Fruit fly (Drosophila melanogaster) whole organism, embryonic: ENCODE data around the gene CG44000.
A peak's percentile ranks its signal among the peaks of the same experiment; 100 is the strongest.

Experiments
- CG13624 ChIP-seq: fragments of 200-800 bp; sonication (Bioruptor generic); optimal IDR thresholded peaks from 2 replicates; lab custom pipeline; 2016; ENCODE audit warnings: missing biosample characterization, missing genetic modification characterization
- CG14710 ChIP-seq: fragments of 200-800 bp; sonication (Bioruptor generic); optimal IDR thresholded peaks from 3 replicates; lab custom pipeline; 2019; ENCODE audit warnings: missing biosample characterization, mild to moderate bottlenecking, missing genetic modification characterization, moderate library complexity
- CG1529 ChIP-seq: fragments of 200-800 bp; sonication (Bioruptor generic); optimal IDR thresholded peaks from 3 replicates; lab custom pipeline; 2018; ENCODE audit warnings: missing biosample characterization, missing genetic modification characterization
- CG15601 ChIP-seq: fragments of 200-800 bp; sonication (Bioruptor generic); optimal IDR thresholded peaks from 3 replicates; lab custom pipeline; 2019; ENCODE audit warnings: missing biosample characterization, mild to moderate bottlenecking, missing genetic modification characterization, moderate library complexity
- CG15696 ChIP-seq: fragments of 200-800 bp; sonication (Bioruptor generic); optimal IDR thresholded peaks from 2 replicates; lab custom pipeline; 2019; ENCODE audit warnings: missing biosample characterization, mild to moderate bottlenecking, missing genetic modification characterization, moderate library complexity
- CG18619 ChIP-seq: fragments of 200-800 bp; sonication (Bioruptor generic); optimal IDR thresholded peaks from 3 replicates; lab custom pipeline; 2017; ENCODE audit warnings: missing biosample characterization, mild to moderate bottlenecking, missing genetic modification characterization
- CG2116 ChIP-seq: fragments of 200-800 bp; sonication (Bioruptor generic); optimal IDR thresholded peaks from 3 replicates; lab custom pipeline; 2018; ENCODE audit warnings: missing biosample characterization, mild to moderate bottlenecking, missing genetic modification characterization
- CG32767 ChIP-seq: fragments of 200-800 bp; sonication (Bioruptor generic); IDR thresholded peaks from 2 replicates; pipeline ENCODE4 v1.3.6; 2022; ENCODE audit warnings: missing biosample characterization, missing genetic modification characterization
- CG32772 ChIP-seq: fragments of 200-800 bp; sonication (Bioruptor generic); IDR thresholded peaks from 2 replicates; pipeline ENCODE4 v1.3.6; 2022; ENCODE audit warnings: missing biosample characterization, missing genetic modification characterization
- CG34224 ChIP-seq: fragments of 200-800 bp; sonication (Bioruptor generic); IDR thresholded peaks from 3 replicates; pipeline ENCODE4 v1.3.6; 2022; ENCODE audit warnings: missing biosample characterization, missing genetic modification characterization; ENCODE audit not compliant: partially characterized antibody
- CG34376 ChIP-seq: fragments of 200-800 bp; sonication (Bioruptor generic); optimal IDR thresholded peaks from 2 replicates; lab custom pipeline; 2018; ENCODE audit warnings: missing biosample characterization, mild to moderate bottlenecking, missing genetic modification characterization
- CG4424 ChIP-seq: fragments of 200-800 bp; sonication (Bioruptor generic); optimal IDR thresholded peaks from 3 replicates; lab custom pipeline; 2016; ENCODE audit warnings: missing biosample characterization, missing genetic modification characterization
- CG9876 ChIP-seq: fragments of 200-800 bp; sonication (Bioruptor generic); optimal IDR thresholded peaks from 2 replicates; lab custom pipeline; 2016; ENCODE audit warnings: missing biosample characterization, missing genetic modification characterization
- Camta ChIP-seq: fragments of 200-800 bp; sonication (Bioruptor generic); optimal IDR thresholded peaks from 2 replicates; lab custom pipeline; 2016; ENCODE audit warnings: missing biosample characterization, missing genetic modification characterization
- Ets65A ChIP-seq: fragments of 200-800 bp; sonication (Bioruptor generic); peaks from one replicate; lab custom pipeline; 2016; ENCODE audit warnings: missing biosample characterization, missing genetic modification characterization
- H15 ChIP-seq: fragments of 200-800 bp; sonication (Bioruptor generic); IDR thresholded peaks from 3 replicates; pipeline ENCODE4 v1.3.6; 2022; ENCODE audit warnings: missing biosample characterization, missing genetic modification characterization
- HHEX ChIP-seq: fragments of 200-800 bp; sonication (Bioruptor generic); optimal IDR thresholded peaks from 3 replicates; lab custom pipeline; 2017; ENCODE audit warnings: missing biosample characterization, mild to moderate bottlenecking, missing genetic modification characterization, missing genetic modification reagents
- HLH3B ChIP-seq: fragments of 200-800 bp; sonication (Bioruptor generic); IDR thresholded peaks from 2 replicates; pipeline ENCODE4 v1.3.6; 2022; ENCODE audit warnings: missing biosample characterization, missing genetic modification characterization
- Hmx ChIP-seq: fragments of 200-800 bp; sonication (Bioruptor generic); optimal IDR thresholded peaks from 2 replicates; lab custom pipeline; 2016; ENCODE audit warnings: missing biosample characterization, missing genetic modification characterization
- Jarid2 ChIP-seq: fragments of 200-800 bp; sonication (Bioruptor generic); optimal IDR thresholded peaks from 3 replicates; lab custom pipeline; 2017; ENCODE audit warnings: mild to moderate bottlenecking, missing biosample characterization, missing genetic modification reagents, missing genetic modification characterization
- Meics ChIP-seq: fragments of 200-800 bp; sonication (Bioruptor generic); optimal IDR thresholded peaks from 2 replicates; lab custom pipeline; 2017; ENCODE audit warnings: missing biosample characterization, mild to moderate bottlenecking, missing genetic modification characterization
- Mes4 ChIP-seq: fragments of 200-800 bp; sonication (Bioruptor generic); optimal IDR thresholded peaks from 2 replicates; lab custom pipeline; 2016; ENCODE audit warnings: missing biosample characterization, missing genetic modification characterization
- Nf-YA ChIP-seq: fragments of 200-800 bp; sonication (Bioruptor generic); IDR thresholded peaks from 2 replicates; pipeline ENCODE4 v1.3.6; 2022; ENCODE audit warnings: missing biosample characterization, missing genetic modification characterization
- Pdp1 ChIP-seq, 2 experiments: fragments of 200-800 bp; sonication (Bioruptor generic); optimal IDR thresholded peaks; 3 replicates each; lab custom pipeline; 2016; ENCODE audit warnings: missing biosample characterization in 2 of 2, missing genetic modification characterization in 2 of 2, mild to moderate bottlenecking in 1 of 2, moderate library complexity in 1 of 2
- Sry-δ ChIP-seq: fragments of 200-800 bp; sonication (Bioruptor generic); optimal IDR thresholded peaks from 2 replicates; lab custom pipeline; 2016; ENCODE audit warnings: missing biosample characterization, missing genetic modification characterization
- Ssrp ChIP-seq: fragments of 200-800 bp; sonication (Bioruptor generic); optimal IDR thresholded peaks from 2 replicates; lab custom pipeline; 2018; ENCODE audit warnings: missing biosample characterization, mild to moderate bottlenecking, missing genetic modification characterization, moderate library complexity
- cato ChIP-seq: fragments of 200-800 bp; sonication (Bioruptor generic); optimal IDR thresholded peaks from 2 replicates; lab custom pipeline; 2016; ENCODE audit warnings: missing biosample characterization, missing genetic modification characterization, borderline replicate concordance
- chn ChIP-seq: fragments of 200-800 bp; sonication (Bioruptor generic); optimal IDR thresholded peaks from 2 replicates; lab custom pipeline; 2016; ENCODE audit warnings: missing biosample characterization, missing genetic modification characterization
- dan ChIP-seq: fragments of 200-800 bp; sonication (Bioruptor generic); IDR thresholded peaks from 2 replicates; pipeline ENCODE4 v1.3.6; 2022; ENCODE audit warnings: missing biosample characterization, missing genetic modification characterization
- dm ChIP-seq: fragments of 200-800 bp; sonication (Bioruptor generic); optimal IDR thresholded peaks from 3 replicates; lab custom pipeline; 2016; ENCODE audit warnings: missing biosample characterization, missing genetic modification characterization
- gfzf ChIP-seq: fragments of 200-800 bp; sonication (Bioruptor generic); optimal IDR thresholded peaks from 2 replicates; lab custom pipeline; 2016; ENCODE audit warnings: missing biosample characterization, mild to moderate bottlenecking, missing genetic modification characterization, moderate library complexity
- hth ChIP-seq: fragments of >200 bp; optimal IDR thresholded peaks from 2 replicates; lab custom pipeline; 2017; ENCODE audit warnings: inconsistent platforms
- jigr1 ChIP-seq: fragments of 200-800 bp; sonication (Bioruptor generic); IDR thresholded peaks from 3 replicates; pipeline ENCODE4 v1.3.6; 2022; ENCODE audit warnings: missing biosample characterization, missing genetic modification characterization
- klu ChIP-seq: fragments of 200-800 bp; sonication (Bioruptor generic); IDR thresholded peaks from 2 replicates; pipeline ENCODE4 v1.3.6; 2022; ENCODE audit warnings: missing biosample characterization, missing genetic modification characterization
- lilli ChIP-seq: fragments of 200-800 bp; sonication (Bioruptor generic); optimal IDR thresholded peaks from 3 replicates; lab custom pipeline; 2016; ENCODE audit warnings: missing biosample characterization, missing genetic modification characterization
- luna ChIP-seq: fragments of 200-800 bp; sonication (Bioruptor generic); optimal IDR thresholded peaks from 2 replicates; lab custom pipeline; 2016; ENCODE audit warnings: missing biosample characterization, missing genetic modification characterization
- nau ChIP-seq: fragments of 200-800 bp; sonication (Bioruptor generic); optimal IDR thresholded peaks from 3 replicates; lab custom pipeline; 2017; ENCODE audit warnings: missing biosample characterization, mild to moderate bottlenecking, missing genetic modification characterization, missing genetic modification reagents
- nom ChIP-seq: fragments of 200-800 bp; sonication (Bioruptor generic); optimal IDR thresholded peaks from 2 replicates; lab custom pipeline; 2017; ENCODE audit warnings: missing biosample characterization, missing genetic modification characterization, mild to moderate bottlenecking, moderate library complexity, missing genetic modification reagents
- onecut ChIP-seq: fragments of 200-800 bp; sonication (Bioruptor generic); IDR thresholded peaks from 2 replicates; pipeline ENCODE4 v1.3.6; 2022; ENCODE audit warnings: missing biosample characterization, missing genetic modification characterization
- pho ChIP-seq: fragments of 200-800 bp; sonication (Bioruptor generic); optimal IDR thresholded peaks from 2 replicates; lab custom pipeline; 2016; ENCODE audit warnings: missing biosample characterization, missing genetic modification characterization
- pzg ChIP-seq: fragments of 200-800 bp; sonication (Bioruptor generic); optimal IDR thresholded peaks from 3 replicates; lab custom pipeline; 2018; ENCODE audit warnings: missing biosample characterization, mild to moderate bottlenecking, missing genetic modification characterization, moderate library complexity
- ro ChIP-seq: fragments of 200-800 bp; sonication (Bioruptor generic); IDR thresholded peaks from 2 replicates; pipeline ENCODE4 v1.3.6; 2022; ENCODE audit warnings: missing biosample characterization, missing genetic modification characterization
- slou ChIP-seq: fragments of 200-800 bp; sonication (Bioruptor generic); optimal IDR thresholded peaks from 3 replicates; lab custom pipeline; 2016; ENCODE audit warnings: missing biosample characterization, missing genetic modification characterization
- slp2 ChIP-seq: fragments of 200-800 bp; sonication (Bioruptor generic); optimal IDR thresholded peaks from 2 replicates; lab custom pipeline; 2016; ENCODE audit warnings: missing biosample characterization, missing genetic modification characterization
- so ChIP-seq: fragments of 200-800 bp; sonication (Bioruptor generic); IDR thresholded peaks from 3 replicates; pipeline ENCODE4 v1.3.6; 2022; ENCODE audit warnings: missing biosample characterization, missing genetic modification characterization
- sr ChIP-seq: fragments of 200-800 bp; sonication (Bioruptor generic); IDR thresholded peaks from 3 replicates; pipeline ENCODE4 v1.3.6; 2022; ENCODE audit warnings: missing biosample characterization, missing genetic modification characterization
- ssp ChIP-seq: fragments of 200-800 bp; sonication (Bioruptor generic); IDR thresholded peaks from 2 replicates; pipeline ENCODE4 v1.3.6; 2022; ENCODE audit warnings: missing biosample characterization, missing genetic modification characterization
- trem ChIP-seq: fragments of 200-800 bp; optimal IDR thresholded peaks from 3 replicates; lab custom pipeline; 2019; ENCODE audit warnings: missing biosample characterization, mild to moderate bottlenecking, missing genetic modification characterization, moderate library complexity
- tx ChIP-seq: fragments of 200-800 bp; sonication (Bioruptor generic); optimal IDR thresholded peaks from 2 replicates; lab custom pipeline; 2016; ENCODE audit warnings: missing biosample characterization, missing genetic modification characterization
- usp ChIP-seq: fragments of >200 bp; optimal IDR thresholded peaks from 2 replicates; lab custom pipeline; 2017; ENCODE audit warnings: missing biosample characterization, missing genetic modification characterization
- zfh1 ChIP-seq: fragments of 200-800 bp; sonication (Bioruptor generic); IDR thresholded peaks from 3 replicates; pipeline ENCODE4 v1.3.6; 2022; ENCODE audit warnings: missing biosample characterization, missing genetic modification characterization

The CG44000 gene

DNA sequence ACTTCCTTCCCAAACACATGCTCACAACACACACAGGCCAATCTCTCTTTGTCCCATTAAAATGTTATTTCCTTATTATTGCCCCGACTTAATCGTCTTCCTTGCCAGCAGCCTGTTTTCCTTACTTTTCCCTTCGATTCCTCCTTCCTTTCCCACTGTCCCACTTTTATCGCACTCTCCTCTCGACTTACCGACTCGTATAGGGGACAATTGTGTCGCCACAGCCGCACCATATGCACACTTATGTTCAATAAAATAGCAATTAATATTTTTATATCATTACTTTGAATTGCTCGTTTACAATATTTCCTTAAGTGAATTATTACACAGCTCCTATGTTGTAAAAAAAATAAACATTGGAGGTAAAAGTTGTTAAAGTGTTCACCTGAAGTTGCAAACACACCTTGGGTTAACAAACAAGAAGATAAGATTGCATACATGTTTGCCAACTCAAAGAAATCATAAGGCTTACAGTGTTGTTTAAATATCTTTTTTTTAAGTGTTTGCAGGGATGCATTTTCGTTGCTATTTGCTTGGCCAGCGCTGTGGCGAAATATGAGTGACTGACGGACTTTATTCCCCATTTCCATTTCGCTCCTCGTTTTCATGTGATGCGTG lies 43.9 kb downstream of the CG44000 start (continued):
- TF ChIP-seq CG32767 (peak; percentile 62), CG32772 (GFP tag; lab: Robert Waterston, UW) (0 out of 2 replicates have a peak, but pooled peaks have one; percentile 30), Meics (peak; percentile 83), pzg (GFP tag; lab: Kevin White, UChicago) (no peak), zfh1 (peak; percentile 47; the same call in 1 of the 3 replicates), Hmx (no peak), luna (GFP tag; lab: Kevin White, UChicago) (no peak), slou (GFP tag; lab: Kevin White, UChicago) (peak; percentile 81), slp2 (GFP tag; lab: Kevin White, UChicago) (no peak), Ssrp (tag; lab: Kevin White, UChicago) (peak; percentile 73), dm (GFP tag; lab: Kevin White, UChicago) (peak; percentile 21), gfzf (GFP tag; lab: Kevin White, UChicago) (no peak), jigr1 (GFP tag; lab: Robert Waterston, UW) (no peak), CG15601 (tag; lab: Kevin White, UChicago) (peak; percentile 77), H15 (GFP tag; lab: Robert Waterston, UW) (peak; percentile 56; the same call in 2 of the 3 replicates), CG1529 (GFP tag; lab: Kevin White, UChicago) (peak; percentile 65), trem (tag; lab: Kevin White, UChicago) (peak; percentile 67), Jarid2 (GFP tag; lab: Kevin White, UChicago) (peak; percentile 53), CG13624 (GFP tag; lab: Kevin White, UChicago) (peak; percentile 60), cato (GFP tag; lab: Kevin White, UChicago) (peak; percentile 53), CG14710 (tag; lab: Kevin White, UChicago) (peak; percentile 72), Nf-YA (GFP tag; lab: Robert Waterston, UW) (0 out of 2 replicates have a peak, but pooled peaks have one; percentile 25), hth (lab: Kevin White, UChicago) (no peak), CG34224 (no peak), ssp (GFP tag; lab: Robert Waterston, UW) (no peak; the same call in 1 of the 2 replicates), CG9876 (GFP tag; lab: Kevin White, UChicago) (peak; percentile 25), tx (GFP tag; lab: Kevin White, UChicago) (peak; percentile 67), Camta (GFP tag; lab: Kevin White, UChicago) (peak; percentile 55), HHEX (peak; percentile 76), onecut (GFP tag; lab: Robert Waterston, UW) (peak; percentile 61), nau (GFP tag; lab: Kevin White, UChicago) (peak; percentile 86), sr (GFP tag; lab: Robert Waterston, UW) (no peak), Ets65A (peak; percentile 96), ro (GFP tag; lab: Robert Waterston, UW) (no peak), klu (GFP tag; lab: Robert Waterston, UW) (no peak), Sry-δ (GFP tag; lab: Kevin White, UChicago) (peak; percentile 33), chn (GFP tag; lab: Kevin White, UChicago) (peak; percentile 68), lilli (peak; percentile 78), pho (peak; percentile 24), Mes4 (GFP tag; lab: Kevin White, UChicago) (peak; percentile 74), CG4424 (GFP tag; lab: Kevin White, UChicago) (peak; percentile 76), Pdp1 (GFP tag; optimal IDR thresholded peaks at IDR 0.05; lab: Kevin White, UChicago) (peak; percentile 66 to 67), CG18619 (peak; percentile 76), nom (GFP tag; lab: Kevin White, UChicago) (peak; percentile 84), CG34376 (peak; percentile 44), dan (GFP tag; lab: Robert Waterston, UW) (no peak), CG15696 (tag; lab: Kevin White, UChicago) (peak; percentile 72), so (GFP tag; lab: Robert Waterston, UW) (0 out of 3 replicates have a peak, but pooled peaks have one; percentile 59), usp (no peak), CG2116 (GFP tag; lab: Kevin White, UChicago) (peak; percentile 54), HLH3B (GFP tag; lab: Robert Waterston, UW) (peak; percentile 53)
